Worm (Caenorhabditis elegans): Measurements from ENCODE around the gene Y66D12A.13.

Y66D12A.13 gene

DNA sequence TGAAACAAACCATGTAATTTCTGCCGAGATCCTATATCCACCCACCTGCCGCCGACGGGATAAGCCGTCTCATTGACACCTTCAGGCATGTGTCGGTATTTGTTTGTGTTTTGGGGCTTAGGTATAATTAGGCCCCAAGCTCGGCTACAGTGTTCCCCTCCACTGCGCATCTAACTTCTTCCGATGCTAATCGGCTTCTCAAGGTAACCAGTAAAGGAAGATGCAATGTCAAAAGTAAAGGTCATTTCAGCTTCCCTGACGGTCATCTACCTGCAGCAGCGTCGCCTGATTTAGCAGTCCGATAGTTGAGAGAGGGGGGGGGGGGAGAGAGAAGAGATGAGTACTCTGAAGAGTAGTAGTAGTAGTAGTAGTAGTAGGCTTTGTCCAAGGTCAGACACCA is 10.1 kb downstream of the Y66D12A.13 start:
- no peak for TF ChIP-seq lin-54 (GFP tag; optimal IDR thresholded peaks at IDR 0.05)
- no peak for TF ChIP-seq bed-1 (GFP tag; IDR thresholded peaks at IDR 0.05)
- no peak for TF ChIP-seq attf-5 (GFP tag; optimal IDR thresholded peaks at IDR 0.05)
- TF ChIP-seq attf-3 (GFP tag; conservative IDR thresholded peaks at IDR 0.05), result no peak
- TF ChIP-seq Y53F4B.3 (GFP tag; IDR thresholded peaks at IDR 0.05), result no peak
- TF ChIP-seq tbx-9 (tag; optimal IDR thresholded peaks at IDR 0.05; ENCODE audit: borderline replicate concordance), result no peak

- TF ChIP-seq zfh-2 (GFP tag; conservative IDR thresholded peaks at IDR 0.05), result peak; percentile 48; the same call in 1 of the 2 replicates
- no peak for TF ChIP-seq xnd-1 (tag; optimal IDR thresholded peaks at IDR 0.05)
- TF ChIP-seq lin-26 (GFP tag; IDR thresholded peaks at IDR 0.05), result 0 out of 2 replicates have a peak, but pooled peaks have one; percentile 37
Observed at ce11 chrIII:11559677-11560076, 11.5 kb downstream of the Y66D12A.13 start.

DNA sequence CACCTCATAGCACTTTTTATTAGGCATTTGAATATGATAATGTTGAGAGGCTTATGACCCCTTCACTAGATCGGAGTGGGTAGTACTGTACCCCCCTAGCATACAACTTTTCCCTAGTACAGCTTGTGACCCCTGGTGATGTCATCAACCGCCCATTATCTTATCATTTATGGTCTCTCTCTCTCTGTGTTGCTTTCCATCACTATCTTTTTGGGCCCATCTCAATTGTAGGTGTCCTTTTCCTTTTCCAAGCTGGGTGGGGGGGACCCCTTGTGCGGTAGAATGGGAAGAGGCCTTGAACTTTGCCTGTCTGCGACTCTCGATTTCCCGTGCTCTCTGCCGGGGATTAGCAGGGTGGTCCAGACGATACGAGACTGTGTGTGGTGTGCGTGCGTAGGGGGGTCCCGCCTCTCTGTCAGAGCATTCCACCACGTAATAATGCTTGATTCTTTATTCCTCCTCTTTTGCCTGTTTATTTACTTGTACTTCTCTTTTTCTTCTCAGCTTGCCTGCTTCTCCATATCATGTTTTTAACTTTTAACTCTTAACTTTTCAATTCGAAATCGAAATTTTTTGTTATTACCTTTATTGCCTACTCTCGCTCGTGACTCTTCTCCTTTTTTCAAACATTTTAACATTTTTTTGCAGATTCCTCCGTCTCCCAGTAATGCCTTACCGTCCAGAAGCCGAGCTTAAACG is 12.5 kb downstream of the Y66D12A.13 start, which contains the start of gene ztf-29:
Gene ztf-29, plus strand, starts transcription at position 649 of the 699 bp plus-strand sequence.
- TF ChIP-seq repo-1 (tag; optimal IDR thresholded peaks at IDR 0.05), result no peak
- TF ChIP-seq T07F8.4 (tag; optimal IDR thresholded peaks at IDR 0.05), result no peak
- TF ChIP-seq nfyb-1 (GFP tag; IDR thresholded peaks at IDR 0.05), result 0 out of 2 replicates have a peak, but pooled peaks have one; percentile 38
- no peak for TF ChIP-seq tbp1 (GFP tag; optimal IDR thresholded peaks at IDR 0.05)
- TF ChIP-seq hmg-1.2 (GFP tag; IDR thresholded peaks at IDR 0.05), result peak; percentile 48
- no peak for TF ChIP-seq ztf-26 (tag; optimal IDR thresholded peaks at IDR 0.05)

DNA sequence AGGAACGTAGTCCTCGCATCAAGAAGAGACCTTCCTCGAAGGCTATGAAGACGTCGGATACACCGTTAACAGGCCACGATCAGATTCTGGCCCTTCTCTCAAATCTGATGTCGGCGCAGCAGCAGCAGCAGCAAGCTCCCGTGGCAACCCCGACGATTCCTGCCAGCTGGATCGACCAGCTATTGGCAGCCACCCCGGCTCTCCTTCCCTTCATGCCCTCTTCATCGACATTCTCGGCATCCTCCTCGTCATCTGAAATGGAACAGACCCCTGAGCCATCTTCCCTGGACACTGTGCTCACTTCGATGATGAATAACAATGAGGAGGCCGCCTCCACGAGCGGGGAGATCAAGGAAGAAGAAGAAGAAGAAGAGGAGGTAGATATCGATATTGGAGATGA is 13.4 kb downstream of the Y66D12A.13 start:
- no peak for TF ChIP-seq atf-7 (tag; optimal IDR thresholded peaks at IDR 0.05)
- TF ChIP-seq zfh-2 (GFP tag; conservative IDR thresholded peaks at IDR 0.05), result peak; percentile 54; the same call in 1 of the 2 replicates
- peak; percentile 22; the same call in 1 of the 2 replicates for TF ChIP-seq egrh-3 (GFP tag; IDR thresholded peaks at IDR 0.05)

- TF ChIP-seq zfh-2 (GFP tag; conservative IDR thresholded peaks at IDR 0.05), result peak; percentile 63; the same call in 1 of the 2 replicates
- no peak for TF ChIP-seq aptf-3 (GFP tag; IDR thresholded peaks at IDR 0.05)
- TF ChIP-seq nhr-90 (tag; optimal IDR thresholded peaks at IDR 0.05), result no peak
- TF ChIP-seq nhr-120 (GFP tag; IDR thresholded peaks at IDR 0.05), result no peak
- TF ChIP-seq lin-35 (GFP tag; optimal IDR thresholded peaks at IDR 0.05), result no peak
- TF ChIP-seq lir-1 (GFP tag; conservative IDR thresholded peaks at IDR 0.05), result no peak
- no peak for TF ChIP-seq ZK185.1 (tag; optimal IDR thresholded peaks at IDR 0.05; ENCODE audit: poor library complexity, severe bottlenecking)
Observed at ce11 chrIII:11563417-11563949, 15.3 kb downstream of the Y66D12A.13 start, which contains the start of gene Y66D12A.11. Gene Y66D12A.11, plus strand, starts transcription at chrIII:11563467.

DNA sequence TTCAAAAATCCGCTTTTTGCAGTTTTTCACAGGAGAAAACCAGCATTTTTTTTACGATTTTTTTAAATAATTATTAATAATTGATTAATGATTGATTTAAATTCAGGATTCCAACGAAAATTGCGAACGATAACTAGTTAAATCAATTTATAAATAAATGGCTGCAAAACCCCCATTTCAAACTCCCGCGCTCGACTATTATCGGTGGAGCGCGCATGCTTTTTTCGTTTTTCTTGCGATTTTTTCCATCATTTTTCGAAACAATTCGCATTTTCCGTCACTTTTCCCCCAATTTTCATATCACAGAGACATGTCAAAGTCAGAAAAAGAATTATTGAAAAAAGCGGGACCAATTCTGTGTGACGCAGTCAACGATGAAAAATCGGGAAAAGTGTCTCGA is 17.4 kb downstream of the Y66D12A.13 start, which contains the start of gene Y66D12A.10:
Gene Y66D12A.10, plus strand, starts transcription at position 273 of the 400 bp plus-strand sequence.
- TF ChIP-seq somi-1 (GFP tag; optimal IDR thresholded peaks at IDR 0.05) (no peak), lin-35 (GFP tag; optimal IDR thresholded peaks at IDR 0.05) (peak in 1 of 3 experiments; percentile 84), him-1 (tag; optimal IDR thresholded peaks at IDR 0.05) (no peak), F33H1.4 (GFP tag; IDR thresholded peaks at IDR 0.05) (0 out of 2 replicates have a peak, but pooled peaks have one; percentile 11), mcd-1 (GFP tag; IDR thresholded peaks at IDR 0.05) (peak; percentile 87), F23B12.7 (tag; optimal IDR thresholded peaks at IDR 0.05; ENCODE audit: insufficient read depth) (peak; percentile 23), efl-1 (GFP tag; optimal IDR thresholded peaks at IDR 0.05) (peak; percentile 79), dpl-1 (GFP tag; optimal IDR thresholded peaks at IDR 0.05) (peak; percentile 68), T07F8.4 (tag; optimal IDR thresholded peaks at IDR 0.05) (no peak), xnd-1 (tag; optimal IDR thresholded peaks at IDR 0.05) (no peak), B0336.3 (GFP tag; IDR thresholded peaks at IDR 0.05) (no peak), ceh-58 (GFP tag; IDR thresholded peaks at IDR 0.05) (no peak), cebp-2 (GFP tag; IDR thresholded peaks at IDR 0.05) (no peak), lin-54 (GFP tag; optimal IDR thresholded peaks at IDR 0.05) (peak; percentile 94)

All from whole organism, young adult.